Worm (Caenorhabditis elegans) whole organism, L3 larva: ENCODE data around the gene F27D9.13.

Source experiments
- nhr-76 ChIP-seq: fragments of 150-350 bp; sonication (generic microtip); optimal IDR thresholded peaks from 5 replicates; lab custom pipeline; 2014; ENCODE audit warnings: missing biosample characterization, missing genetic modification characterization
- unc-62 ChIP-seq: fragments of 150-350 bp; sonication (generic microtip); optimal IDR thresholded peaks from 4 replicates; lab custom pipeline; 2014; ENCODE audit warnings: missing biosample characterization, missing genetic modification reagents, missing genetic modification characterization

ce11 chrX:7640811-7641210, 26.4 kb downstream of the F27D9.13 start:
- TF ChIP-seq unc-62 (GFP tag; lab: Kevin White, UChicago) (no peak), nhr-76 (tag; lab: Kevin White, UChicago) (no peak)
